Fruit fly (Drosophila melanogaster): Measurements from ENCODE around the gene CG3226.

Gene CG3226

dm6 chrX:6615476-6615875 is 38.6 kb downstream of the CG3226 start (continued):
- no peak for TF ChIP-seq CG15514 (GFP tag; optimal IDR thresholded peaks at IDR 0.05)
- peak; percentile 37; the same call in 1 of the 2 replicates for TF ChIP-seq CG11247 (GFP tag; IDR thresholded peaks at IDR 0.05)
- peak; percentile 44 for TF ChIP-seq CG17328 (GFP tag; IDR thresholded peaks at IDR 0.05)
- no peak for TF ChIP-seq emc (GFP tag; optimal IDR thresholded peaks at IDR 0.05)
- no peak for TF ChIP-seq CG16815 (GFP tag; optimal IDR thresholded peaks at IDR 0.05)
- peak; percentile 46; the same call in 1 of the 2 replicates for TF ChIP-seq CG31441 (GFP tag; IDR thresholded peaks at IDR 0.05)
- no peak for TF ChIP-seq nerfin-2 (GFP tag; IDR thresholded peaks at IDR 0.05; ENCODE audit: partially characterized antibody)
- TF ChIP-seq CG1602 (GFP tag; optimal IDR thresholded peaks at IDR 0.05) = peak; percentile 4
- no peak for TF ChIP-seq fd3F (GFP tag; optimal IDR thresholded peaks at IDR 0.05)
- no peak for TF ChIP-seq CG2889 (GFP tag; IDR thresholded peaks at IDR 0.05)
- TF ChIP-seq CG2116 (GFP tag; optimal IDR thresholded peaks at IDR 0.05) = no peak
- TF ChIP-seq CG10431 (GFP tag; optimal IDR thresholded peaks at IDR 0.05) = no peak
- peak; percentile 61 for TF ChIP-seq CoRest (tag; optimal IDR thresholded peaks at IDR 0.05)
- no peak for TF ChIP-seq CG13894 (tag; optimal IDR thresholded peaks at IDR 0.05)
- peak; percentile 60 for TF ChIP-seq CG4404 (GFP tag; IDR thresholded peaks at IDR 0.05)
- TF ChIP-seq HHEX (GFP tag; optimal IDR thresholded peaks at IDR 0.05) = no peak
- TF ChIP-seq E2f2 (GFP tag; IDR thresholded peaks at IDR 0.05) = peak; percentile 29
- TF ChIP-seq CG8388 (GFP tag; optimal IDR thresholded peaks at IDR 0.05) = peak; percentile 41
- peak; percentile 42; the same call in 1 of the 2 replicates for TF ChIP-seq ranshi (GFP tag; IDR thresholded peaks at IDR 0.05)
- peak; percentile 56 for TF ChIP-seq sd (tag; optimal IDR thresholded peaks at IDR 0.05)
- peak; percentile 34 for TF ChIP-seq CG9727 (GFP tag; optimal IDR thresholded peaks at IDR 0.05)
- TF ChIP-seq chm (GFP tag; IDR thresholded peaks at IDR 0.05) = peak; percentile 76
- TF ChIP-seq Rfx (GFP tag; IDR thresholded peaks at IDR 0.05) = 0 out of 2 replicates have a peak, but pooled peaks have one; percentile 24
- TF ChIP-seq trh (GFP tag; optimal IDR thresholded peaks at IDR 0.05) = no peak
- peak; percentile 45 for TF ChIP-seq nmo (GFP tag; optimal IDR thresholded peaks at IDR 0.05)
- no peak for TF ChIP-seq CG6683 (GFP tag; optimal IDR thresholded peaks at IDR 0.05)
- TF ChIP-seq CG11560 (tag; IDR thresholded peaks at IDR 0.05) = no peak; the same call in 2 of the 3 replicates
- peak; percentile 46; the same call in 1 of the 3 replicates for TF ChIP-seq B-H1 (GFP tag; IDR thresholded peaks at IDR 0.05)
- TF ChIP-seq CG6254 (GFP tag; optimal IDR thresholded peaks at IDR 0.05) = peak; percentile 23
- no peak for TF ChIP-seq danr (GFP tag; IDR thresholded peaks at IDR 0.05)
- peak; percentile 70 for TF ChIP-seq otp (GFP tag; IDR thresholded peaks at IDR 0.05)
- peak; percentile 66 for TF ChIP-seq CG10366 (GFP tag; IDR thresholded peaks at IDR 0.05)
- TF ChIP-seq Doc3 (GFP tag; IDR thresholded peaks at IDR 0.05; ENCODE audit: partially characterized antibody) = no peak
- TF ChIP-seq CG15696 (tag; optimal IDR thresholded peaks at IDR 0.05) = peak; percentile 31
- TF ChIP-seq CG7372 (GFP tag; IDR thresholded peaks at IDR 0.05) = no peak
- TF ChIP-seq ab (GFP tag; optimal IDR thresholded peaks at IDR 0.05) = no peak
- TF ChIP-seq yki (optimal IDR thresholded peaks at IDR 0.05) = no peak
- no peak for TF ChIP-seq NK7.1 (GFP tag; optimal IDR thresholded peaks at IDR 0.05)
- no peak for TF ChIP-seq B-H2 (GFP tag; optimal IDR thresholded peaks at IDR 0.05)
- TF ChIP-seq C15 (GFP tag; IDR thresholded peaks at IDR 0.05) = no peak
- TF ChIP-seq CG17186 (GFP tag; optimal IDR thresholded peaks at IDR 0.05) = no peak
- TF ChIP-seq lab (GFP tag; optimal IDR thresholded peaks at IDR 0.05) = peak; percentile 10
- no peak for TF ChIP-seq PHDP (tag; optimal IDR thresholded peaks at IDR 0.05)
- no peak for TF ChIP-seq Dfd (GFP tag; optimal IDR thresholded peaks at IDR 0.05)
- TF ChIP-seq Xbp1 (GFP tag; optimal IDR thresholded peaks at IDR 0.05) = peak; percentile 31
- no peak for TF ChIP-seq CG12071 (GFP tag; optimal IDR thresholded peaks at IDR 0.05)
- TF ChIP-seq ERR (GFP tag; optimal IDR thresholded peaks at IDR 0.05) = no peak
- TF ChIP-seq CG6272 (GFP tag; IDR thresholded peaks at IDR 0.05) = peak; percentile 56
- no peak for TF ChIP-seq CG9797 (GFP tag; optimal IDR thresholded peaks at IDR 0.05)
- TF ChIP-seq mam (GFP tag; optimal IDR thresholded peaks at IDR 0.05) = peak; percentile 46
- no peak for TF ChIP-seq Eip74EF (GFP tag; optimal IDR thresholded peaks at IDR 0.05)

Data from whole organism, embryonic.